Fruit fly (Drosophila melanogaster): ENCODE data around the gene Sse.

Sse gene

dm6 chr3L:5639474-5639873, 22.6 kb downstream of the Sse start:
- TF ChIP-seq CG12768 (GFP tag; optimal IDR thresholded peaks at IDR 0.05) (peak; percentile 23), CG7045 (GFP tag; optimal IDR thresholded peaks at IDR 0.05) (peak; percentile 54), CG33017 (tag; optimal IDR thresholded peaks at IDR 0.05) (peak; percentile 36), Mnt (GFP tag; optimal IDR thresholded peaks at IDR 0.05) (no peak)

DNA sequence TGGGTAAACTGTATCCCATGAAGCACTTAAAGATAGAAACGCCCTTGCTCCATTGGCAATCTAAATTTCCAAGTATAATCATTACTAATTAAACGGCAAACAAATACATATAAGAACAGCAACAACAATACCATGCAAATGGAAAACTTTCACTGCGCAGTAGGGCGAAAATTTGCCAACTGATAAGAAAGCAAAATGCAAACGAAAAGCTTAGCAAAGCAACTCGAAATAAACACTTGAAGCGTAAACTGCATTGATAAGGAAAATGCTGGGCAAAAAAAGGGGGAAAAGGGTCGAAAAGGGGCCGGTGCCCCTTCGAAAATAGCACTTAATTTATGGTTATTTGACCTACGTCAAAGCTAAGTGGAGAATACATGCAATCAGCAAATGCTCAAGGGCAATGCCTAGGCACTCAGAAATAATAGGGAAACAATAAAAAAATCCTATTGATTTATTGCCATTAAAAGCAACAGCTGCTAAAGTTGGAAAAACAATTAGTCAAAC, 23.5 kb downstream of the Sse start:
- no peak for TF ChIP-seq Crg-1 (GFP tag; optimal IDR thresholded peaks at IDR 0.05)
- no peak for TF ChIP-seq bab1 (GFP tag; optimal IDR thresholded peaks at IDR 0.05)
- peak; percentile 54 for TF ChIP-seq CG33017 (tag; optimal IDR thresholded peaks at IDR 0.05)
- no peak for TF ChIP-seq CG5204 (GFP tag; optimal IDR thresholded peaks at IDR 0.05)
- TF ChIP-seq pad (GFP tag; optimal IDR thresholded peaks at IDR 0.05), result peak; percentile 50
- TF ChIP-seq CG7101 (tag; optimal IDR thresholded peaks at IDR 0.05), result peak; percentile 16
- no peak for TF ChIP-seq CG12768 (GFP tag; optimal IDR thresholded peaks at IDR 0.05)
- no peak for TF ChIP-seq CG14711 (tag; optimal IDR thresholded peaks at IDR 0.05)
- peak; percentile 28 for TF ChIP-seq CG7045 (GFP tag; optimal IDR thresholded peaks at IDR 0.05)
- peak; percentile 46 for TF ChIP-seq Mnt (GFP tag; optimal IDR thresholded peaks at IDR 0.05)
- peak; percentile 87 for TF ChIP-seq cic (GFP tag; optimal IDR thresholded peaks at IDR 0.05)
- peak; percentile 54 for TF ChIP-seq tj (GFP tag; optimal IDR thresholded peaks at IDR 0.05)
- peak; percentile 93 for TF ChIP-seq kay (GFP tag; ENCODE audit: borderline replicate concordance)
- no peak for TF ChIP-seq CG11617 (GFP tag; optimal IDR thresholded peaks at IDR 0.05)

DNA sequence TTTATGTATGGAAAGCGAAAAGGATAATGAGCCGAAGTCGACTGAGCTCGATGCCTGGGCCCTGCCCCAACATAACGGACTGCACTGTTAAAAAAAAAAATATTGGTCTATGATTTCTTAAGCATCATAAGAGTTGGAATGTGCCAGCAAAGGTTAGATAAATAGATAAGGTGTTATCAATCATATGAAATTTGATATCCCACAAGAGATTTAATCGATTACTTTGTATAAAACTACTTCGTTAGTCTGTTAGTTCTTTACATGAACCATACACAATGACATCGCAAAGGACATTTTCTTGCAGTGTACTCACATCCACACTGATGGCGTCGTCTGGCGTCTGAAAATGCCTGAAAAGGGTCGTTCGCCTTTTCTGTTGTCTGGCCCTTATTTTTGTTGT, 24.6 kb downstream of the Sse start:
- no peak for TF ChIP-seq CG5204 (GFP tag; optimal IDR thresholded peaks at IDR 0.05)
- TF ChIP-seq CG12768 (GFP tag; optimal IDR thresholded peaks at IDR 0.05), result no peak
- TF ChIP-seq CG1620 (GFP tag; optimal IDR thresholded peaks at IDR 0.05), result no peak
- TF ChIP-seq Hr96 (GFP tag; optimal IDR thresholded peaks at IDR 0.05), result no peak
- TF ChIP-seq bab1 (GFP tag; optimal IDR thresholded peaks at IDR 0.05), result no peak
- TF ChIP-seq tj (GFP tag; optimal IDR thresholded peaks at IDR 0.05), result no peak

DNA sequence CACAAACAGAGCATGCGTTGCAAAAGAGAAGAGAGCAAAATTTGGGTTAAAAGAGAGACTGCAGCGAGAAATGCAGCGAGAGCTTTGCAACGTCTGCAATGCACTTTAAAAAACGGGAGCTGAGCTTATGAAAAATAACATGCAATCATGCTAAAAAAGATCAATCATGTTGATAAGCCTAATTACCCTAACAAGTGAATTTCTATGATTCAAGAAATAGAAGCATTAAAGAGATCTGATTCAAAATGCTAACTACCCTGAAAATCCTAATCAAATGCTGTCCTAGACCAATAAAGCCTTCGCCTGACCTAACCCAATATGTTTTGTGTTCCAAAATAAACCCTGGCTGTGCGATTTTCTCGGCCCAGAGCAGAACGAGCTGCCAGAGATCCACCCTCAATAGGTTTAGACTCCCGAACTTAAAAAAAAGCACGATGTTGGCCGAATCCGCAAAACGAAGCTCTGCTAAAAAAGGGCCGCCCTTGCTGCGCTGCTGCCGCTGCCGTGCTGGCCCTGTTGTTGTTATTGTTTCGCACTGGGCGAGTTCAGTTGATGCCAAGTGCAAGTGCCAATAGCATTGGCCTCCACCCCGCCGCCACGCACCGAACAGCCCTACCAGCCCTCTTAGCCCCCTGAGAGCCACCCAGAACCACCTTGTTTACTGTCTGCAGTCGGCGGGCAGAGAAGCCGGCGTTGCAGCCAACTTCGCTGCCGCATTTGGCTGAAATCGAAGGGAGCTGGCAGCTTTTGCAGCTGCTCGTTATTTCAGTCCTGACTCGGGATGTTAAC, 26.6 kb downstream of the Sse start:
- TF ChIP-seq ovo (GFP tag; optimal IDR thresholded peaks at IDR 0.05) (no peak), CG7045 (GFP tag; optimal IDR thresholded peaks at IDR 0.05) (no peak), toe (GFP tag; optimal IDR thresholded peaks at IDR 0.05) (no peak), kay (GFP tag; ENCODE audit: borderline replicate concordance) (no peak), CG7101 (tag; optimal IDR thresholded peaks at IDR 0.05) (no peak), cnc (optimal IDR thresholded peaks at IDR 0.05) (no peak), Crg-1 (GFP tag; optimal IDR thresholded peaks at IDR 0.05) (no peak), bab1 (GFP tag; optimal IDR thresholded peaks at IDR 0.05) (no peak), CG14711 (tag; optimal IDR thresholded peaks at IDR 0.05) (no peak), CG5204 (GFP tag; optimal IDR thresholded peaks at IDR 0.05) (no peak), Mnt (GFP tag; optimal IDR thresholded peaks at IDR 0.05) (no peak), pad (GFP tag; optimal IDR thresholded peaks at IDR 0.05) (no peak), tj (GFP tag; optimal IDR thresholded peaks at IDR 0.05) (no peak)

DNA sequence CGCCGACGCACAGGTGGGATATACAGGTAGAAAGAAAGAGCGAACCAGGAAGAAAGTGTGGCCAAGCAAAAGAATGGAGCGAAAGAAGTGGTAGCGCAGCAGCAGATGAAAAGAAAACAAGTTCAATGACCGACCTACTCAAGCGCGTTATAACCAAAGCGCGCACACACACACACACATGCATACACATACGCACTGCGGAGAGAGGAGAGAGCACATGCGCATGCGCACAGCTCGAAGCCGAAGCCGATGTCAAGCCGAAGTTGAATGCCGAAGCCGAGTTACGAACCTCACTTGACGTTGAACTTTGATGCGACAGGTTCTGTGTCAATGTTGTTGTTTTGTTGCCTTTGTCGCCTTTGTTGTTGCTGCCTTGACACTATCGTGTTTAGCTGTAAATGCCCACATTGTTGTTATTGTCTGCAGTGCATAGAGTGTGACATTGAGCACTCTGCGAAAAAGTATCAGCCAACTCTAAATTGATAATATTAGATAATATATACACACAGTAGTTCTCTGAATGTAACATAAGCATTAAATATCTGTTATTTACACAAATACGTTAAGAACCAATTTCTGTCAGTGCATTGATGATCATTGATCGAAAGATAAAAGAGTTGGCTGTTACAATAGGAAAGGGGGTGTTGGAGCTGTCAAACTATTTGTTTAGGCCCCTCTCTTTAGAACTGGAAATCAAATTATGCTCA, 27.7 kb downstream of the Sse start:
- TF ChIP-seq toe (GFP tag; optimal IDR thresholded peaks at IDR 0.05) (no peak), CG5204 (GFP tag; optimal IDR thresholded peaks at IDR 0.05) (no peak), kay (GFP tag; ENCODE audit: borderline replicate concordance) (no peak), ovo (GFP tag; optimal IDR thresholded peaks at IDR 0.05) (no peak), CG1620 (GFP tag; optimal IDR thresholded peaks at IDR 0.05) (no peak), tj (GFP tag; optimal IDR thresholded peaks at IDR 0.05) (no peak), Clk (GFP tag; optimal IDR thresholded peaks at IDR 0.05) (no peak)

- TF ChIP-seq CG14711 (tag; optimal IDR thresholded peaks at IDR 0.05), result no peak
- TF ChIP-seq Hr96 (GFP tag; optimal IDR thresholded peaks at IDR 0.05), result no peak
- TF ChIP-seq pad (GFP tag; optimal IDR thresholded peaks at IDR 0.05), result no peak
- no peak for TF ChIP-seq tj (GFP tag; optimal IDR thresholded peaks at IDR 0.05)
- TF ChIP-seq Clk (GFP tag; optimal IDR thresholded peaks at IDR 0.05), result no peak
- no peak for TF ChIP-seq CG7045 (GFP tag; optimal IDR thresholded peaks at IDR 0.05)
- no peak for TF ChIP-seq CG1620 (GFP tag; optimal IDR thresholded peaks at IDR 0.05)
- no peak for TF ChIP-seq bab1 (GFP tag; optimal IDR thresholded peaks at IDR 0.05)
- no peak for TF ChIP-seq CG7101 (tag; optimal IDR thresholded peaks at IDR 0.05)
- no peak for TF ChIP-seq Mnt (GFP tag; optimal IDR thresholded peaks at IDR 0.05)
- no peak for TF ChIP-seq CG33017 (tag; optimal IDR thresholded peaks at IDR 0.05)
- TF ChIP-seq toe (GFP tag; optimal IDR thresholded peaks at IDR 0.05), result no peak
- TF ChIP-seq CG11617 (GFP tag; optimal IDR thresholded peaks at IDR 0.05), result no peak
- TF ChIP-seq CG5204 (GFP tag; optimal IDR thresholded peaks at IDR 0.05), result no peak
- no peak for TF ChIP-seq Crg-1 (GFP tag; optimal IDR thresholded peaks at IDR 0.05)
- no peak for TF ChIP-seq ovo (GFP tag; optimal IDR thresholded peaks at IDR 0.05)
- no peak for TF ChIP-seq kay (GFP tag; ENCODE audit: borderline replicate concordance)
- TF ChIP-seq cnc (optimal IDR thresholded peaks at IDR 0.05), result no peak
- no peak for TF ChIP-seq CG12768 (GFP tag; optimal IDR thresholded peaks at IDR 0.05)
Observed at dm6 chr3L:5633247-5634187, 28.5 kb downstream of the Sse start.

All from whole organism, adult.